Fruit fly (Drosophila melanogaster) whole organism, prepupa: ENCODE measurements around the gene CG5910.

Experiments used
- Blimp-1 ChIP-seq: fragments of 200-800 bp; sonication (Bioruptor generic); optimal IDR thresholded peaks from 3 replicates; lab custom pipeline; 2017; ENCODE audit warnings: missing biosample characterization, missing genetic modification characterization, mild to moderate bottlenecking, moderate library complexity, missing genetic modification reagents
- CG10631 ChIP-seq: fragments of 200-800 bp; sonication (Bioruptor generic); optimal IDR thresholded peaks from 2 replicates; lab custom pipeline; 2016; ENCODE audit warnings: missing biosample characterization, missing genetic modification characterization
- CG11294 ChIP-seq: fragments of 200-800 bp; sonication (Bioruptor generic); IDR thresholded peaks from 2 replicates; pipeline ENCODE4 v1.3.6; 2022; ENCODE audit warnings: missing biosample characterization, missing genetic modification characterization
- CG11762 ChIP-seq: fragments of 200-800 bp; sonication (Bioruptor generic); optimal IDR thresholded peaks from 3 replicates; lab custom pipeline; 2016; ENCODE audit warnings: missing biosample characterization, missing genetic modification characterization; ENCODE audit not compliant: insufficient read depth
- CG11902 ChIP-seq: fragments of 200-800 bp; sonication (Bioruptor generic); optimal IDR thresholded peaks from 3 replicates; lab custom pipeline; 2016; ENCODE audit warnings: missing biosample characterization, missing genetic modification characterization
- CG15336 ChIP-seq: fragments of 200-800 bp; sonication (Bioruptor generic); IDR thresholded peaks from 2 replicates; pipeline ENCODE4 v1.3.6; 2022; ENCODE audit warnings: missing biosample characterization, missing genetic modification characterization
- CG1621 ChIP-seq: fragments of 200-800 bp; sonication (Bioruptor generic); optimal IDR thresholded peaks from 3 replicates; lab custom pipeline; 2018; ENCODE audit warnings: missing biosample characterization, mild to moderate bottlenecking, missing genetic modification characterization
- CG16779 ChIP-seq: fragments of 200-800 bp; sonication (Bioruptor generic); optimal IDR thresholded peaks from 3 replicates; lab custom pipeline; 2017; ENCODE audit warnings: missing biosample characterization, mild to moderate bottlenecking, missing genetic modification characterization
- CG31627 ChIP-seq: fragments of 200-800 bp; sonication (Bioruptor generic); optimal IDR thresholded peaks from 3 replicates; lab custom pipeline; 2016; ENCODE audit warnings: missing biosample characterization, missing genetic modification characterization
- CG32006 ChIP-seq: fragments of 200-800 bp; sonication (Bioruptor generic); optimal IDR thresholded peaks from 3 replicates; lab custom pipeline; 2017; ENCODE audit warnings: missing biosample characterization, mild to moderate bottlenecking, missing genetic modification characterization
- CG34406 ChIP-seq: fragments of 200-800 bp; sonication (Bioruptor generic); optimal IDR thresholded peaks from 3 replicates; lab custom pipeline; 2016; ENCODE audit warnings: missing biosample characterization, missing genetic modification characterization
- CG6163 ChIP-seq: fragments of 200-800 bp; sonication (Bioruptor generic); IDR thresholded peaks from 3 replicates; pipeline ENCODE4 v1.3.6; 2022; ENCODE audit warnings: missing biosample characterization, missing genetic modification characterization
- CG6276 ChIP-seq: fragments of 200-800 bp; sonication (Bioruptor generic); optimal IDR thresholded peaks from 2 replicates; lab custom pipeline; 2017; ENCODE audit warnings: missing biosample characterization, mild to moderate bottlenecking, missing genetic modification characterization
- CG6808 ChIP-seq: fragments of 200-800 bp; sonication (Bioruptor generic); optimal IDR thresholded peaks from 3 replicates; lab custom pipeline; 2017; ENCODE audit warnings: missing biosample characterization, missing genetic modification characterization, mild to moderate bottlenecking, moderate library complexity, missing genetic modification reagents
- CG7368 ChIP-seq: fragments of 200-800 bp; sonication (Bioruptor generic); optimal IDR thresholded peaks from 3 replicates; lab custom pipeline; 2016; ENCODE audit warnings: missing biosample characterization, missing genetic modification characterization
- CG8632 ChIP-seq: fragments of 200-800 bp; sonication (Bioruptor generic); optimal IDR thresholded peaks from 3 replicates; lab custom pipeline; 2016; ENCODE audit warnings: missing biosample characterization, missing genetic modification characterization
- CG9139 ChIP-seq: fragments of 200-800 bp; sonication (Bioruptor generic); optimal IDR thresholded peaks from 3 replicates; lab custom pipeline; 2017; ENCODE audit warnings: missing biosample characterization, mild to moderate bottlenecking, missing genetic modification characterization
- Eip75B ChIP-seq: fragments of 200-800 bp; sonication (Bioruptor generic); optimal IDR thresholded peaks from 3 replicates; lab custom pipeline; 2016; ENCODE audit warnings: missing biosample characterization, missing genetic modification characterization
- Eip78C ChIP-seq: fragments of 200-800 bp; sonication (Bioruptor generic); peaks from one replicate; lab custom pipeline; 2016; ENCODE audit warnings: missing biosample characterization, missing genetic modification characterization
- Eip93F ChIP-seq: fragments of 200-800 bp; sonication (Bioruptor generic); optimal IDR thresholded peaks from 2 replicates; lab custom pipeline; 2016; ENCODE audit warnings: missing biosample characterization, mild to moderate bottlenecking, missing genetic modification characterization
- Ets21C ChIP-seq: fragments of 200-800 bp; sonication (Bioruptor generic); optimal IDR thresholded peaks from 3 replicates; lab custom pipeline; 2016; ENCODE audit warnings: missing biosample characterization, missing genetic modification characterization
- Ets96B ChIP-seq: fragments of 200-800 bp; optimal IDR thresholded peaks from 2 replicates; lab custom pipeline; 2019; ENCODE audit warnings: missing biosample characterization, mild to moderate bottlenecking, missing genetic modification characterization, moderate library complexity
- Gug ChIP-seq: fragments of 200-800 bp; sonication (Bioruptor generic); IDR thresholded peaks from 2 replicates; pipeline ENCODE4 v1.3.6; 2022; ENCODE audit warnings: missing biosample characterization, missing genetic modification characterization
- Hr38 ChIP-seq: sonication (Bioruptor generic); optimal IDR thresholded peaks from 2 replicates; lab custom pipeline; 2016; ENCODE audit warnings: missing biosample characterization, missing genetic modification characterization
- Hr39 ChIP-seq: fragments of 200-800 bp; sonication (Bioruptor generic); optimal IDR thresholded peaks from 2 replicates; lab custom pipeline; 2016; ENCODE audit warnings: missing biosample characterization, missing genetic modification characterization
- Hr4 ChIP-seq: fragments of 200-800 bp; sonication (Bioruptor generic); optimal IDR thresholded peaks from 3 replicates; lab custom pipeline; 2016; ENCODE audit warnings: missing biosample characterization, missing genetic modification characterization
- Lpt ChIP-seq: fragments of 200-800 bp; sonication (Bioruptor generic); optimal IDR thresholded peaks from 3 replicates; lab custom pipeline; 2016; ENCODE audit warnings: missing biosample characterization, missing genetic modification characterization
- Met ChIP-seq: fragments of 200-800 bp; sonication (Bioruptor generic); optimal IDR thresholded peaks from 3 replicates; lab custom pipeline; 2016; ENCODE audit warnings: missing biosample characterization, missing genetic modification characterization
- OdsH ChIP-seq: fragments of 200-800 bp; sonication (Bioruptor generic); optimal IDR thresholded peaks from 3 replicates; lab custom pipeline; 2016; ENCODE audit warnings: missing biosample characterization, missing genetic modification characterization
- Smox ChIP-seq: fragments of 200-800 bp; sonication (Bioruptor generic); optimal IDR thresholded peaks from 3 replicates; lab custom pipeline; 2016; ENCODE audit warnings: missing biosample characterization, missing genetic modification characterization
- Sox102F ChIP-seq: fragments of 200-800 bp; sonication (Bioruptor generic); optimal IDR thresholded peaks from 2 replicates; lab custom pipeline; 2016; ENCODE audit warnings: missing biosample characterization, mild to moderate bottlenecking, missing genetic modification characterization
- Sox14 ChIP-seq: fragments of 200-800 bp; sonication (Bioruptor generic); optimal IDR thresholded peaks from 3 replicates; lab custom pipeline; 2016; ENCODE audit warnings: missing biosample characterization, missing genetic modification characterization
- Sox15 ChIP-seq: fragments of 200-800 bp; sonication (Bioruptor generic); optimal IDR thresholded peaks from 3 replicates; lab custom pipeline; 2016; ENCODE audit warnings: missing biosample characterization, missing genetic modification characterization
- cyc ChIP-seq: fragments of 200-800 bp; sonication (Bioruptor generic); optimal IDR thresholded peaks from 3 replicates; lab custom pipeline; 2016; ENCODE audit warnings: missing biosample characterization, missing genetic modification characterization
- dsx ChIP-seq: fragments of 200-800 bp; optimal IDR thresholded peaks from 3 replicates; lab custom pipeline; 2019; ENCODE audit warnings: missing biosample characterization, mild to moderate bottlenecking, missing genetic modification characterization, moderate library complexity; ENCODE audit not compliant: poor library complexity, severe bottlenecking
- eg ChIP-seq: fragments of 200-800 bp; sonication (Bioruptor generic); IDR thresholded peaks from 3 replicates; pipeline ENCODE4 v1.3.6; 2022; ENCODE audit warnings: missing biosample characterization, missing genetic modification characterization
- esn ChIP-seq: fragments of 200-800 bp; sonication (Bioruptor generic); optimal IDR thresholded peaks from 2 replicates; lab custom pipeline; 2016; ENCODE audit warnings: missing biosample characterization, mild to moderate bottlenecking, missing genetic modification characterization, moderate library complexity
- fd59A ChIP-seq: fragments of 200-800 bp; sonication (Bioruptor generic); optimal IDR thresholded peaks from 2 replicates; lab custom pipeline; 2017; ENCODE audit warnings: missing biosample characterization, mild to moderate bottlenecking, missing genetic modification characterization, missing genetic modification reagents
- fd85E ChIP-seq: fragments of 200-800 bp; sonication (Bioruptor generic); optimal IDR thresholded peaks from 3 replicates; lab custom pipeline; 2016; ENCODE audit warnings: missing biosample characterization, missing genetic modification characterization
- pdm3 ChIP-seq: fragments of 200-800 bp; sonication (Bioruptor generic); optimal IDR thresholded peaks from 3 replicates; lab custom pipeline; 2016; ENCODE audit warnings: missing biosample characterization, missing genetic modification characterization
- salr ChIP-seq, 2 experiments: fragments of 200-800 bp; sonication (Bioruptor generic); optimal IDR thresholded peaks; 3 replicates each; lab custom pipeline; 2016 to 2018; ENCODE audit warnings: missing biosample characterization in 2 of 2, missing genetic modification characterization in 2 of 2, mild to moderate bottlenecking in 1 of 2
- ss ChIP-seq, 2 experiments: fragments of 200-800 bp; sonication (Bioruptor generic); optimal IDR thresholded peaks; 2 replicates in 1 of 2; 3 replicates in 1 of 2; lab custom pipeline; 2017 to 2018; ENCODE audit warnings: mild to moderate bottlenecking in 2 of 2, missing biosample characterization in 2 of 2, missing genetic modification characterization in 2 of 2, moderate library complexity in 1 of 2
- svp ChIP-seq: fragments of 200-800 bp; sonication (Bioruptor generic); peaks from one replicate; lab custom pipeline; 2016; ENCODE audit warnings: missing biosample characterization, missing genetic modification characterization
- topi ChIP-seq: fragments of 200-800 bp; sonication (Bioruptor generic); optimal IDR thresholded peaks from 3 replicates; lab custom pipeline; 2016; ENCODE audit warnings: missing biosample characterization, missing genetic modification characterization
- vri ChIP-seq: fragments of 200-800 bp; sonication (Bioruptor generic); optimal IDR thresholded peaks from 3 replicates; lab custom pipeline; 2016; ENCODE audit warnings: missing biosample characterization, mild to moderate bottlenecking, missing genetic modification characterization

Gene CG5910

dm6 chr3L:20401026-20401912 lies 41.0 kb upstream of the CG5910 start, which contains the start of gene trbl (continued):
- TF ChIP-seq CG6276 (GFP tag; lab: Kevin White, UChicago) (peak; percentile 19), CG9139 (no peak), cyc (no peak), CG16779 (tag; lab: Kevin White, UChicago) (peak; percentile 33), CG11294 (no peak), Eip78C (GFP tag; lab: Kevin White, UChicago) (peak; percentile 48), Eip75B (GFP tag; lab: Kevin White, UChicago) (no peak), Ets96B (tag; lab: Kevin White, UChicago) (no peak), Gug (GFP tag; lab: Robert Waterston, UW) (no peak), CG7368 (GFP tag; lab: Kevin White, UChicago) (no peak)
- TF ChIP-seq, all 60 proteins: peak for 19

- TF ChIP-seq CG10631 (GFP tag; lab: Kevin White, UChicago), result peak; percentile 39
- no peak for TF ChIP-seq fd85E (GFP tag; lab: Kevin White, UChicago)
- peak; percentile 70 for TF ChIP-seq Hr39 (GFP tag; lab: Kevin White, UChicago)
- TF ChIP-seq Sox15 (GFP tag; lab: Kevin White, UChicago), result peak; percentile 24
- TF ChIP-seq CG1621 (tag; lab: Kevin White, UChicago), result peak; percentile 75
- peak; percentile 65 for TF ChIP-seq pdm3 (GFP tag; lab: Kevin White, UChicago)
- no peak for TF ChIP-seq Lpt (GFP tag; lab: Kevin White, UChicago)
- TF ChIP-seq dsx (GFP tag; lab: Kevin White, UChicago), result peak; percentile 86
- peak; percentile 49 for TF ChIP-seq CG8632 (GFP tag; lab: Kevin White, UChicago)
- peak; percentile 60 for TF ChIP-seq CG34406 (GFP tag; lab: Kevin White, UChicago)
- peak; percentile 55 for TF ChIP-seq CG7368 (GFP tag; lab: Kevin White, UChicago)
- no peak for TF ChIP-seq Blimp-1 (GFP tag; lab: Kevin White, UChicago)
- peak; percentile 56 for TF ChIP-seq Sox14 (GFP tag; lab: Kevin White, UChicago)
- TF ChIP-seq svp, result peak; percentile 80
- peak; percentile 23 for TF ChIP-seq Eip93F (GFP tag; lab: Kevin White, UChicago)
- peak; percentile 77 for TF ChIP-seq CG6163 (GFP tag; lab: Robert Waterston, UW)
- peak; percentile 25; the same call in 1 of the 2 replicates for TF ChIP-seq CG15336 (GFP tag; lab: Robert Waterston, UW)
- TF ChIP-seq esn, result peak; percentile 54
- TF ChIP-seq ss (GFP tag; optimal IDR thresholded peaks at IDR 0.05; lab: Kevin White, UChicago), result peak; percentile 55 to 86
- peak; percentile 76 for TF ChIP-seq CG6808 (GFP tag; lab: Kevin White, UChicago)
- TF ChIP-seq fd59A, result peak; percentile 72
- TF ChIP-seq Smox (GFP tag; lab: Kevin White, UChicago), result peak; percentile 72
- peak; percentile 83 for TF ChIP-seq Ets96B (tag; lab: Kevin White, UChicago)
- no peak for TF ChIP-seq eg
- no peak for TF ChIP-seq Hr4 (GFP tag; lab: Kevin White, UChicago)
- TF ChIP-seq salr (GFP tag; optimal IDR thresholded peaks at IDR 0.05; lab: Kevin White, UChicago), result peak in 1 of 2 experiments; percentile 57
- TF ChIP-seq CG11762 (GFP tag; lab: Kevin White, UChicago), result peak; percentile 46
- no peak for TF ChIP-seq CG32006 (GFP tag; lab: Kevin White, UChicago)
- peak; percentile 51 for TF ChIP-seq Sox102F
- peak; percentile 69 for TF ChIP-seq Eip75B (GFP tag; lab: Kevin White, UChicago)
- TF ChIP-seq Met (GFP tag; lab: Kevin White, UChicago), result peak; percentile 62
- peak; percentile 66 for TF ChIP-seq OdsH (GFP tag; lab: Kevin White, UChicago)
- peak; percentile 62 for TF ChIP-seq CG11902
- peak; percentile 64 for TF ChIP-seq CG31627 (GFP tag; lab: Kevin White, UChicago)
- no peak for TF ChIP-seq Hr38
- peak; percentile 49 for TF ChIP-seq vri (GFP tag; lab: Kevin White, UChicago)
- TF ChIP-seq topi (GFP tag; lab: Kevin White, UChicago), result peak; percentile 60
- TF ChIP-seq CG9139, result peak; percentile 73
- TF ChIP-seq Eip78C (GFP tag; lab: Kevin White, UChicago), result peak; percentile 91
- TF ChIP-seq CG16779 (tag; lab: Kevin White, UChicago), result peak; percentile 28
- TF ChIP-seq Ets21C (GFP tag; lab: Kevin White, UChicago), result peak; percentile 46
Observed at dm6 chr3L:20402665-20403492, 39.3 kb upstream of the CG5910 start.
